Worm (Caenorhabditis elegans) whole organism, L4/young adult: Measurements from ENCODE around the gene aakg-3.

Source experiments
- dao-5 ChIP-seq: sonication (generic microtip); optimal IDR thresholded peaks from 2 replicates; lab custom pipeline; 2016; ENCODE audit warnings: missing genotype, missing genetic modification characterization, moderate library complexity, missing compliant biosample characterization
- him-1 ChIP-seq: sonication (generic microtip); optimal IDR thresholded peaks from 2 replicates; lab custom pipeline; 2016; ENCODE audit warnings: missing genotype, missing genetic modification reagents, missing genetic modification characterization, missing compliant biosample characterization

ce11 chrX:2931852-2932251 is 44.4 kb upstream of the aakg-3 start:
- TF ChIP-seq dao-5 (no peak), him-1 (tag; lab: Kevin White, UChicago) (no peak)
